Worm (Caenorhabditis elegans) whole organism, L4 larva: ENCODE measurements around the gene cah-1.
A peak's percentile ranks its signal among the peaks of the same experiment; 100 is the strongest.

ENCODE experiments used
- F10B5.3 ChIP-seq: sonication (generic microtip); optimal IDR thresholded peaks from 2 replicates; lab custom pipeline; 2016; ENCODE audit warnings: mild to moderate bottlenecking, missing genetic modification characterization, missing compliant biosample characterization
- F26F4.8 ChIP-seq: fragments of 200-800 bp; sonication (Bioruptor generic); conservative IDR thresholded peaks from 2 replicates; pipeline ENCODE4 v1.3.6; 2022; ENCODE audit warnings: missing genetic modification characterization, missing compliant biosample characterization
- F37D6.2 ChIP-seq: sonication (generic microtip); optimal IDR thresholded peaks from 2 replicates; lab custom pipeline; 2016; ENCODE audit warnings: mild to moderate bottlenecking, missing genetic modification characterization, missing compliant biosample characterization
- F49E8.2 ChIP-seq: sonication (generic microtip); optimal IDR thresholded peaks from 2 replicates; lab custom pipeline; 2016; ENCODE audit warnings: missing compliant biosample characterization, mild to moderate bottlenecking, missing genetic modification characterization, borderline replicate concordance
- T20F7.1 ChIP-seq: fragments of 200-800 bp; sonication (Bioruptor generic); optimal IDR thresholded peaks from 2 replicates; lab custom pipeline; 2018; ENCODE audit warnings: mild to moderate bottlenecking, missing genetic modification characterization, missing compliant biosample characterization
- Y48G9A.11 ChIP-seq: fragments of 200-800 bp; sonication (Bioruptor generic); IDR thresholded peaks from 2 replicates; pipeline ENCODE4 v1.3.6; 2022; ENCODE audit warnings: missing genetic modification reagents, missing genetic modification characterization, missing compliant biosample characterization
- Y75B8A.6 ChIP-seq: fragments of 200-800 bp; sonication (Bioruptor generic); IDR thresholded peaks from 2 replicates; pipeline ENCODE4 v1.3.6; 2022; ENCODE audit warnings: missing genetic modification reagents, missing genetic modification characterization, missing compliant biosample characterization
- ZK337.2 ChIP-seq: fragments of 200-800 bp; sonication (Bioruptor generic); IDR thresholded peaks from 2 replicates; pipeline ENCODE4 v1.3.6; 2022; ENCODE audit warnings: missing genetic modification reagents, missing genetic modification characterization, missing compliant biosample characterization
- attf-4 ChIP-seq: sonication (generic microtip); optimal IDR thresholded peaks from 3 replicates; lab custom pipeline; 2017; ENCODE audit warnings: missing biosample characterization, missing genetic modification characterization
- ceh-44 ChIP-seq: fragments of 200-800 bp; sonication (Bioruptor generic); IDR thresholded peaks from 2 replicates; pipeline ENCODE4 v1.3.6; 2022; ENCODE audit warnings: missing genetic modification reagents, missing genetic modification characterization, missing compliant biosample characterization
- ceh-82 ChIP-seq: sonication (generic microtip); optimal IDR thresholded peaks from 2 replicates; lab custom pipeline; 2017; ENCODE audit warnings: missing biosample characterization, missing genetic modification characterization
- ces-1 ChIP-seq: fragments of 150-350 bp; sonication (generic microtip); optimal IDR thresholded peaks from 4 replicates; lab custom pipeline; 2014; ENCODE audit warnings: missing biosample characterization, missing genetic modification reagents, missing genetic modification characterization
- cey-2 ChIP-seq: sonication (generic microtip); optimal IDR thresholded peaks from 3 replicates; lab custom pipeline; 2017; ENCODE audit warnings: missing genetic modification characterization, mild to moderate bottlenecking, missing compliant biosample characterization, antibody characterized with exemption, borderline replicate concordance; ENCODE audit not compliant: insufficient read depth
- ctbp-1 ChIP-seq: fragments of 200-800 bp; sonication (Bioruptor generic); IDR thresholded peaks from 2 replicates; pipeline ENCODE4 v1.3.6; 2022; ENCODE audit warnings: missing genetic modification reagents, missing genetic modification characterization, missing compliant biosample characterization
- daf-12 ChIP-seq: fragments of 150-350 bp; optimal IDR thresholded peaks from 2 replicates; lab custom pipeline; 2014; ENCODE audit warnings: missing biosample characterization, missing genetic modification reagents, missing genetic modification characterization
- dmd-6 ChIP-seq: fragments of 200-800 bp; sonication (Bioruptor generic); IDR thresholded peaks from 2 replicates; pipeline ENCODE4 v1.3.6; 2022; ENCODE audit warnings: missing genetic modification reagents, missing genetic modification characterization, missing compliant biosample characterization
- dmd-8 ChIP-seq: fragments of 200-800 bp; sonication (Bioruptor generic); IDR thresholded peaks from 2 replicates; pipeline ENCODE4 v1.3.6; 2022; ENCODE audit warnings: missing genetic modification characterization, missing compliant biosample characterization
- dmd-9 ChIP-seq: fragments of 200-800 bp; sonication (Bioruptor generic); IDR thresholded peaks from 2 replicates; pipeline ENCODE4 v1.3.6; 2022; ENCODE audit warnings: missing genetic modification reagents, missing genetic modification characterization, missing compliant biosample characterization
- dpl-1 ChIP-seq: fragments of 150-350 bp; optimal IDR thresholded peaks from 2 replicates; lab custom pipeline; 2014; ENCODE audit warnings: missing biosample characterization, missing genetic modification reagents, missing genetic modification characterization
- duxl-1 ChIP-seq: sonication (generic microtip); optimal IDR thresholded peaks from 2 replicates; lab custom pipeline; 2016; ENCODE audit warnings: mild to moderate bottlenecking, missing genetic modification characterization, moderate library complexity, missing compliant biosample characterization; ENCODE audit not compliant: poor library complexity
- hif-1 ChIP-seq, 2 experiments: sonication (generic microtip); optimal IDR thresholded peaks; 2 replicates each; lab custom pipeline; 2016 to 2017; ENCODE audit warnings: missing compliant biosample characterization in 2 of 2, missing genetic modification characterization in 2 of 2, missing genetic modification reagents in 2 of 2, missing genotype in 2 of 2, mild to moderate bottlenecking in 1 of 2
- jun-1 ChIP-seq: fragments of 150-350 bp; optimal IDR thresholded peaks from 2 replicates; lab custom pipeline; 2014; ENCODE audit warnings: missing biosample characterization, missing genetic modification reagents, missing genetic modification characterization
- lin-13 ChIP-seq: fragments of 150-350 bp; optimal IDR thresholded peaks from 2 replicates; lab custom pipeline; 2014; ENCODE audit warnings: missing biosample characterization, missing genetic modification reagents, missing genetic modification characterization
- lin-38 ChIP-seq: fragments of 200-800 bp; sonication (Bioruptor generic); IDR thresholded peaks from 2 replicates; pipeline ENCODE4 v1.3.6; 2022; ENCODE audit warnings: missing genetic modification reagents, missing genetic modification characterization, missing compliant biosample characterization
- lin-39 ChIP-seq: fragments of 150-350 bp; optimal IDR thresholded peaks from 2 replicates; lab custom pipeline; 2014; ENCODE audit warnings: missing biosample characterization, missing genetic modification reagents, missing genetic modification characterization
- mdl-1 ChIP-seq, 2 experiments: fragments of 150-350 bp in 1 of 2; sonication (generic microtip) in 1 of 2; optimal IDR thresholded peaks; 2 replicates each; lab custom pipeline; 2014 to 2017; ENCODE audit warnings: missing biosample characterization in 2 of 2, missing genetic modification characterization in 2 of 2
- mdt-29 ChIP-seq: fragments of 200-800 bp; sonication (Bioruptor generic); IDR thresholded peaks from 2 replicates; pipeline ENCODE4 v1.3.6; 2022; ENCODE audit warnings: missing genetic modification reagents, missing genetic modification characterization, missing compliant biosample characterization
- mes-2 ChIP-seq: sonication (generic microtip); optimal IDR thresholded peaks from 2 replicates; lab custom pipeline; 2016; ENCODE audit warnings: missing genotype, mild to moderate bottlenecking, missing genetic modification characterization, missing compliant biosample characterization; ENCODE audit not compliant: poor library complexity, severe bottlenecking
- mxl-3 ChIP-seq: fragments of 200-800 bp; sonication (Bioruptor generic); optimal IDR thresholded peaks from 2 replicates; lab custom pipeline; 2018; ENCODE audit warnings: mild to moderate bottlenecking, missing genetic modification characterization, missing compliant biosample characterization
- nhr-10 ChIP-seq: fragments of 150-350 bp; optimal IDR thresholded peaks from 2 replicates; lab custom pipeline; 2014; ENCODE audit warnings: missing biosample characterization, missing genetic modification characterization
- nhr-11 ChIP-seq: fragments of 150-350 bp; optimal IDR thresholded peaks from 2 replicates; lab custom pipeline; 2014; ENCODE audit warnings: missing biosample characterization, missing genetic modification characterization
- nhr-6 ChIP-seq: fragments of 150-350 bp; optimal IDR thresholded peaks from 2 replicates; lab custom pipeline; 2014; ENCODE audit warnings: missing biosample characterization, missing genetic modification characterization
- nhr-76 ChIP-seq: fragments of 150-350 bp; optimal IDR thresholded peaks from 2 replicates; lab custom pipeline; 2014; ENCODE audit warnings: missing biosample characterization, missing genetic modification characterization
- rbr-2 ChIP-seq: sonication (generic microtip); optimal IDR thresholded peaks from 2 replicates; lab custom pipeline; 2016; ENCODE audit warnings: missing genotype, missing genetic modification characterization, missing compliant biosample characterization
- saeg-2 ChIP-seq: fragments of 200-800 bp; sonication (Bioruptor generic); IDR thresholded peaks from 2 replicates; pipeline ENCODE4 v1.3.6; 2022; ENCODE audit warnings: missing genetic modification reagents, missing genetic modification characterization, missing compliant biosample characterization
- skn-1 ChIP-seq: fragments of 150-350 bp; optimal IDR thresholded peaks from 2 replicates; lab custom pipeline; 2014; ENCODE audit warnings: missing biosample characterization, missing genetic modification characterization
- snpc-4 ChIP-seq: fragments of 150-350 bp; optimal IDR thresholded peaks from 2 replicates; lab custom pipeline; 2014; ENCODE audit warnings: missing biosample characterization, missing genetic modification characterization
- spr-1 ChIP-seq: sonication (generic microtip); optimal IDR thresholded peaks from 2 replicates; lab custom pipeline; 2016; ENCODE audit warnings: mild to moderate bottlenecking, missing genetic modification characterization, missing compliant biosample characterization
- tag-97 ChIP-seq: fragments of 200-800 bp; sonication (Bioruptor generic); IDR thresholded peaks from 2 replicates; pipeline ENCODE4 v1.3.6; 2022; ENCODE audit warnings: missing genetic modification characterization, missing compliant biosample characterization
- unc-130 ChIP-seq: sonication (generic microtip); optimal IDR thresholded peaks from 2 replicates; lab custom pipeline; 2016; ENCODE audit warnings: missing genetic modification reagents, missing genetic modification characterization, missing compliant biosample characterization
- zfp-3 ChIP-seq: fragments of 200-800 bp; sonication (Bioruptor generic); conservative IDR thresholded peaks from 2 replicates; pipeline ENCODE4 v1.3.6; 2022; ENCODE audit warnings: missing genetic modification reagents, missing genetic modification characterization, missing compliant biosample characterization
- ztf-7 ChIP-seq: fragments of 150-350 bp; optimal IDR thresholded peaks from 2 replicates; lab custom pipeline; 2014; ENCODE audit warnings: missing biosample characterization, missing genetic modification characterization

The cah-1 gene

DNA sequence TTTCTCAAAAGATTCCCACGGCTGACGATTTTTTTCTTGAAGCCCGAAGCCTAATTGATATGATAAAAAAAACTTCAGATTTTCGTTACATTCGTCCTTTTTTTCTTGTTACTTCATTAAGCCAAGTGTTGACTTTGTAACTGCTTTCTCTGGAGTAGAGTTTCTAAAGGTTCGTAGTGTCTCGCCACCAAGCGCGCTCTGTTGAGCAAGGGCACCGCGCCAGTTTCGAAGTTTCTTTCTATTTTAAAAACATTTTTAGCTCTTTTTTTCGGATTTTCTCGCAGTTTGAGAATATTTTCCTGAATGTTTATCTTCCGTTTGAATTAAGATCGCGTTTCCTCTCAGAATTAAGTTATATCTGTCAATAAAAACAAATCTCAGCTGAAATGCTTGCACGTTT is 8.9 kb downstream of the cah-1 start:
- TF ChIP-seq mes-2 (tag; lab: Kevin White, UChicago) (peak; percentile 58), spr-1 (no peak), nhr-11 (tag; lab: Kevin White, UChicago) (no peak), skn-1 (tag; lab: Kevin White, UChicago) (no peak), dmd-8 (no peak), F49E8.2 (tag; lab: Kevin White, UChicago) (no peak), mdt-29 (GFP tag; lab: Robert Waterston, UW) (no peak), ztf-7 (tag; lab: Kevin White, UChicago) (no peak), lin-38 (GFP tag; lab: Robert Waterston, UW) (peak; percentile 52), mxl-3 (GFP tag; lab: Kevin White, UChicago) (no peak), unc-130 (GFP tag; lab: Kevin White, UChicago) (peak; percentile 6), rbr-2 (tag; lab: Kevin White, UChicago) (no peak), lin-39 (tag; lab: Kevin White, UChicago) (no peak), nhr-10 (tag; lab: Kevin White, UChicago) (no peak), Y75B8A.6 (GFP tag; lab: Robert Waterston, UW) (no peak), attf-4 (tag; lab: Kevin White, UChicago) (no peak), ctbp-1 (GFP tag; lab: Robert Waterston, UW) (no peak), duxl-1 (no peak), ceh-82 (tag; lab: Kevin White, UChicago) (no peak), dmd-9 (no peak)

DNA sequence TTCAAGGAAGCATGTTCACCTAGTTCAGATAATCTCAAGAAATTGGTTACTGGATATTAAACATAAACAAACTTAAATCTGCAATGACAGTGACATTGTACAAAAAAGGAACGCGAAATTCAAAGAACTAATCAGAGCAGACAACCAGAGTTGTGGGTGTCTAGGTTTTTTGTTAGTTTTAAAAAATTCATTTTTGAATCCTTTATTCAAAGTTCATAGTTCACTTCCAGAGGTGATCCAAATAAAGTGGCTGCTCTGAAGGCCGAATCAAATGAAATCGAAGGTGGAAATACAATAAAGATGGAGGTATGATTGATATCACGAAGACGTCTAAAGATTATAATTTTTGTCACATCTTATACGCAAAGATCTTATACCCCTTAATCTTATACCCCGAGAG is 11.0 kb downstream of the cah-1 start, which contains the start of gene ttbk-6:
Gene ttbk-6, plus strand, starts transcription at position 301 of the 400 bp plus-strand sequence.
- TF ChIP-seq F26F4.8 (GFP tag; lab: Robert Waterston, UW) (no peak), Y48G9A.11 (no peak), nhr-76 (tag; lab: Kevin White, UChicago) (no peak)
- TF ChIP-seq, all 104 proteins: peak for 0

DNA sequence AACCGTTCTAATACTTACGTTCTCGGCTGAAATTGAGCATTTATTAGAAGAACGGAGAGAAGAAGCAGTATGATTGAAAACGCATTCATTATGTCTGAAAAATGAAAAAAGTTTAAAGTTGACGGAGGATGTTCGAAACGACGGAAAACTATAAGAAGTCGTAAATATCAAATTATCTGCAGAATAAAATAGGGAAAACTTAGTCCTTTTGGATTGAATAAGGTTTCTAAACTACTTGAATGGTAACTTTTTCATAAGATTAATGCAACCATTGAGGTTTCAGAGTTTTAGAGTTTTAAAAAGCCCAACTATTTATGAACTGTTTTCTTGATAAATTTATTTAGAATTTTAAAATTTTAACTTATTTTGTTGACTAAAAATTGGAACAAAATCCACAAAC is 13.9 kb downstream of the cah-1 start, which contains the start of gene C45G9.12:
Gene C45G9.12, minus strand, starts transcription at position 101 of the 400 bp plus-strand sequence.
- TF ChIP-seq tag-97 (GFP tag; lab: Robert Waterston, UW): no peak
- no peak for TF ChIP-seq ces-1 (GFP tag; lab: Kevin White, UChicago)

DNA sequence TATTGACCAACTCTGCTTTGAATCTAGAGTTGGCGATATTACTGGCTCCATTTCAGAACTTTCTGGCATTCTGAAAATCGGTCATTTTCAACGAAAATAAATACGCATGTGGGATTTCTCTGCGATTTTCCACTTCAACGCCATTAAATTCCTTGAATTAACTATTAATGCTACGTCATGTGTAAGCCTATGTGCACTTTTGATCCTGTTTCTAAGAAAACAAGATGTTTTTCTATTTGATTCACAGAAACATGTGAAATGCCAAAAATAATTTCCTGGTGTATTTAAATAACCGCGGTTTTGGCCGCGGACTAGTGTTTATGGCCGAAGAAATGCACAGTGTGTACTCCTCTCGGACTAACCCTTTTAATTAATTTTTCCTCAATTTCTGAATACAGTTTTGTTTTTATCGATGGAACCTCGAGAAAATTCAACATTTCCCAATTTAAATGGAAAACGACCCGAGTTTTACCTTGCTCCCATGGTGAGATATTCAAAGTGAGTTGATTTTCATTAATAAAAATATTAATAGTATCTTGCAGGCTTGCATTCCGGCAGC is 16.7 kb downstream of the cah-1 start, which contains the start of the genes C45G9.11 and C45G9.2:
Gene C45G9.11, minus strand, starts transcription at position 51 of the 559 bp plus-strand sequence.
Gene C45G9.2, plus strand, starts transcription at position 392 of the 559 bp plus-strand sequence.
- TF ChIP-seq lin-13 (GFP tag; lab: Kevin White, UChicago) (peak; percentile 18), dmd-6 (GFP tag; lab: Robert Waterston, UW) (peak; percentile 54; the same call in 1 of the 2 replicates), ctbp-1 (GFP tag; lab: Robert Waterston, UW) (0 out of 2 replicates have a peak, but pooled peaks have one; percentile 12), rbr-2 (tag; lab: Kevin White, UChicago) (peak; percentile 49), mes-2 (tag; lab: Kevin White, UChicago) (peak; percentile 99), ZK337.2 (GFP tag; lab: Robert Waterston, UW) (peak; percentile 89), zfp-3 (0 out of 2 replicates have a peak, but pooled peaks have one; percentile 13), ztf-7 (tag; lab: Kevin White, UChicago) (peak; percentile 24), unc-130 (GFP tag; lab: Kevin White, UChicago) (peak; percentile 78), nhr-6 (peak; percentile 46), cey-2 (tag; lab: Kevin White, UChicago) (no peak), T20F7.1 (GFP tag; lab: Kevin White, UChicago) (peak; percentile 44), ceh-44 (GFP tag; lab: Robert Waterston, UW) (peak; percentile 70; the same call in 1 of the 2 replicates), snpc-4 (tag; lab: Kevin White, UChicago) (no peak), dpl-1 (GFP tag; lab: Kevin White, UChicago) (peak; percentile 94), F10B5.3 (tag; lab: Kevin White, UChicago) (no peak), dmd-9 (peak; percentile 84), saeg-2 (GFP tag; lab: Robert Waterston, UW) (no peak), jun-1 (tag; lab: Kevin White, UChicago) (no peak), duxl-1 (peak; percentile 35), Y48G9A.11 (peak; percentile 52), hif-1 (tag; optimal IDR thresholded peaks at IDR 0.05; lab: Kevin White, UChicago) (peak in 1 of 2 experiments; percentile 84), daf-12 (no peak), attf-4 (tag; lab: Kevin White, UChicago) (no peak), F37D6.2 (tag; lab: Kevin White, UChicago) (peak; percentile 41), mdl-1 (tag; optimal IDR thresholded peaks at IDR 0.05; lab: Kevin White, UChicago) (no peak)
- TF ChIP-seq, all 104 proteins: peak for 18
